Fruit fly (Drosophila melanogaster): ENCODE results near the gene CG8031.

CG8031 gene

DNA sequence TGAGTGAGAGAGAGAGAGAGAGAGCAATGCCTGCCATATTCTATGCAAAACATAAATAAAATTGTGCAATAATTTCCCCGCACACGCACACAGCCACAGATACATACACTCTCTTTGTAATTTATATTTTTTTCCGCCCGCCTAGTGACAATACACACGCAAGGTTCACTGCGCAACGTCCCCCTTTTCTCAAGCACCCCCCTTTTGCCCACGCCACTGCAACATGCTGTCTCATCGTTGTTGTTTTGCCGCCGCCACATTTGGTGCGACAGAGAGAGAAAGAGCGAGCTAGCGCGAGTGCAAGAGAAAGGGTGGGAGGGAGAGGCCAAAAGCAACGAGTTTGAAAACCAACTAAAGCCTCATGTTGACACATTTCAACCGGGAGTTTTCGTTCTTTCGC, 1.2 kb upstream of the CG8031 start (continued):
- TF ChIP-seq Bgb (GFP tag; IDR thresholded peaks at IDR 0.05; ENCODE audit: partially characterized antibody) (0 out of 2 replicates have a peak, but pooled peaks have one; percentile 17), crp (GFP tag; optimal IDR thresholded peaks at IDR 0.05) (no peak), NC2β (GFP tag; optimal IDR thresholded peaks at IDR 0.05) (no peak), B-H1 (GFP tag; IDR thresholded peaks at IDR 0.05) (peak; percentile 54; the same call in 2 of the 3 replicates), CG8359 (GFP tag; optimal IDR thresholded peaks at IDR 0.05; ENCODE audit: borderline replicate concordance) (no peak), chinmo (GFP tag; IDR thresholded peaks at IDR 0.05; ENCODE audit: partially characterized antibody) (0 out of 4 replicates have a peak, but pooled peaks have one; percentile 67), pnt (GFP tag; optimal IDR thresholded peaks at IDR 0.05) (peak; percentile 40), CG6175 (GFP tag; IDR thresholded peaks at IDR 0.05) (0 out of 3 replicates have a peak, but pooled peaks have one; percentile 65), CG18599 (GFP tag; optimal IDR thresholded peaks at IDR 0.05) (peak; percentile 73), Side (GFP tag; optimal IDR thresholded peaks at IDR 0.05) (peak; percentile 55), CG18764 (GFP tag; optimal IDR thresholded peaks at IDR 0.05) (no peak), gem (tag; optimal IDR thresholded peaks at IDR 0.05) (no peak), lilli (GFP tag; optimal IDR thresholded peaks at IDR 0.05) (peak; percentile 81), Awh (GFP tag; IDR thresholded peaks at IDR 0.05) (peak; percentile 78), E2f2 (GFP tag; IDR thresholded peaks at IDR 0.05) (peak; percentile 45), CG4820 (GFP tag; optimal IDR thresholded peaks at IDR 0.05) (no peak), Nf-YA (GFP tag; IDR thresholded peaks at IDR 0.05) (0 out of 2 replicates have a peak, but pooled peaks have one; percentile 27), Jarid2 (GFP tag; optimal IDR thresholded peaks at IDR 0.05) (peak; percentile 24), CG4404 (GFP tag; IDR thresholded peaks at IDR 0.05) (no peak), Eip74EF (GFP tag; optimal IDR thresholded peaks at IDR 0.05) (no peak), sim (GFP tag; IDR thresholded peaks at IDR 0.05) (0 out of 2 replicates have a peak, but pooled peaks have one; percentile 30), hbn (GFP tag; IDR thresholded peaks at IDR 0.05; ENCODE audit: partially characterized antibody) (no peak), bcd (GFP tag; optimal IDR thresholded peaks at IDR 0.05) (peak; percentile 63), Fer3 (tag; optimal IDR thresholded peaks at IDR 0.05) (peak; percentile 25), Sin3A (optimal IDR thresholded peaks at IDR 0.05) (no peak), CG10431 (GFP tag; optimal IDR thresholded peaks at IDR 0.05) (no peak), CG6765 (GFP tag; optimal IDR thresholded peaks at IDR 0.05) (peak; percentile 46), CG18619 (GFP tag; optimal IDR thresholded peaks at IDR 0.05) (peak; percentile 66), CG6683 (GFP tag; optimal IDR thresholded peaks at IDR 0.05) (no peak), CG33557 (GFP tag; optimal IDR thresholded peaks at IDR 0.05) (no peak), Asciz (GFP tag; optimal IDR thresholded peaks at IDR 0.05) (no peak), jumu (GFP tag; optimal IDR thresholded peaks at IDR 0.05) (peak; percentile 33), CG3995 (GFP tag; optimal IDR thresholded peaks at IDR 0.05) (no peak), HLH4C (GFP tag; IDR thresholded peaks at IDR 0.05; ENCODE audit: partially characterized antibody) (no peak), dimm (GFP tag; IDR thresholded peaks at IDR 0.05) (0 out of 2 replicates have a peak, but pooled peaks have one; percentile 16), CG3726 (GFP tag; IDR thresholded peaks at IDR 0.05) (no peak), CG11696 (GFP tag; IDR thresholded peaks at IDR 0.05) (peak; percentile 42; the same call in 1 of the 2 replicates), ham (GFP tag; IDR thresholded peaks at IDR 0.05) (no peak), CG10979 (tag; optimal IDR thresholded peaks at IDR 0.05) (peak; percentile 47), Ets65A (GFP tag) (peak; percentile 62), CG17612 (GFP tag; IDR thresholded peaks at IDR 0.05) (no peak), CG9437 (GFP tag; optimal IDR thresholded peaks at IDR 0.05) (peak; percentile 5), vnd (GFP tag; IDR thresholded peaks at IDR 0.05; ENCODE audit: partially characterized antibody) (no peak), tgo (GFP tag; IDR thresholded peaks at IDR 0.05) (peak; percentile 55; the same call in 2 of the 3 replicates), Dll (GFP tag; IDR thresholded peaks at IDR 0.05; ENCODE audit: partially characterized antibody) (no peak), CG3407 (GFP tag; optimal IDR thresholded peaks at IDR 0.05) (no peak), CG10654 (GFP tag; optimal IDR thresholded peaks at IDR 0.05) (peak; percentile 16), CG14710 (tag; optimal IDR thresholded peaks at IDR 0.05) (no peak), hth (optimal IDR thresholded peaks at IDR 0.05) (no peak), al (GFP tag; IDR thresholded peaks at IDR 0.05) (0 out of 2 replicates have a peak, but pooled peaks have one; percentile 15)
